Worm (Caenorhabditis elegans): ENCODE results near the gene gldi-4.

DNA sequence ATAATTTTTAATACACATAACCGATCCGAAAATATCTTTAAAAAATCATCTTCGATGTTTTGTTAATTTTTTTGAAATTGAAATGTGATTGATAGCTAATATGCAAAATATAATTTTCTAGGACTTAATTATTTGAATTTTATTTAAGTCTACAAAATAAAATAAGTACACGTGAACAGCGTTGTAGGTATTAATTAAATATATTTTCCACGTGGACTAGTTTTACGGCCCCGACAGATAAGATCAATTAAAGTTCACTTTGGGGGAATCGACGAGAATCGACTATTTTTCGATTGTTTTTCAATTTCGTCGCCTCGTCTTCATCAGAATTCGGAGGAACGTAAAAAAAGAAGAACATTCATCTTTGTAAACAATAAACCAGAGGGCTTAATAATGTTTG, 18.2 kb upstream of the gldi-4 start, which contains the start of gene C25A8.5:
- TF ChIP-seq pha-4 (tag; optimal IDR thresholded peaks at IDR 0.05): no peak
- no peak for TF ChIP-seq nhr-25 (tag; optimal IDR thresholded peaks at IDR 0.05)
- no peak for TF ChIP-seq nfya-1 (tag; optimal IDR thresholded peaks at IDR 0.05; ENCODE audit: insufficient read depth)
